Worm (Caenorhabditis elegans): Measurements from ENCODE around the gene cki-1.

cki-1 gene

ce11 chrII:7810869-7811543 is at the start of gene cki-1:
TSS of gene cki-1 (plus strand) at chrII:7811240.
- TF ChIP-seq nhr-76 (tag; optimal IDR thresholded peaks at IDR 0.05) (no peak), fkh-10 (GFP tag; optimal IDR thresholded peaks at IDR 0.05) (no peak), fkh-2 (tag; optimal IDR thresholded peaks at IDR 0.05) (no peak), elt-1 (tag; optimal IDR thresholded peaks at IDR 0.05) (no peak), ztf-11 (tag; optimal IDR thresholded peaks at IDR 0.05) (no peak), unc-39 (tag; optimal IDR thresholded peaks at IDR 0.05) (no peak), snpc-4 (tag; optimal IDR thresholded peaks at IDR 0.05) (no peak), pha-4 (tag; optimal IDR thresholded peaks at IDR 0.05) (no peak)

DNA sequence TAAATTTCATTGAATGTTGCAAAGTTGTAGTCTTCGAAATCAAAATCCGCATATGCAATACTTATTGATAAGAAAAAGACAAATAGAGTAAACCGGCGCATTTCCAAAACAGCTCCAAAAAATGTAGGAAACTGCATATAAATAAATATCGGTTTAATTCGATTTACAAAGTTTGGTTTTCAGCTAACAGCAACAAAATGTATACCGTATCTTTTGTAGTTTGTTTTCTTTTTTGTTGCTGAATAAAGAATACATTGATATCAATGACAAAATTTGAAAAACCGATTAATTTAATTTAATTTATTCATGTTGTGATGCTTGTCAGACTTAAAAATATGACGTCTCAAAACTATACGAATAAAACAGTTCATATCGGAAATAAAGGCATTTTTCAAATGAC is 49.6 kb upstream of the cki-1 start, which contains the start of gene B0228.8:
TSS of gene B0228.8 (minus strand) at position 101 of the 400 bp plus-strand sequence.
- TF ChIP-seq elt-3 (tag; optimal IDR thresholded peaks at IDR 0.05) (no peak), hmg-11 (tag; optimal IDR thresholded peaks at IDR 0.05) (no peak), nhr-43 (tag; optimal IDR thresholded peaks at IDR 0.05; ENCODE audit: poor library complexity, severe bottlenecking) (no peak), ceh-16 (tag; optimal IDR thresholded peaks at IDR 0.05) (no peak), nhr-76 (tag; optimal IDR thresholded peaks at IDR 0.05) (no peak), ZK546.5 (tag; optimal IDR thresholded peaks at IDR 0.05) (no peak), nhr-67 (tag; optimal IDR thresholded peaks at IDR 0.05) (no peak), ceh-82 (tag; optimal IDR thresholded peaks at IDR 0.05) (no peak), jun-1 (tag; optimal IDR thresholded peaks at IDR 0.05) (no peak), nfya-1 (tag; optimal IDR thresholded peaks at IDR 0.05; ENCODE audit: insufficient read depth) (no peak), zag-1 (tag; optimal IDR thresholded peaks at IDR 0.05) (no peak), ceh-9 (tag; optimal IDR thresholded peaks at IDR 0.05) (no peak), nhr-23 (tag; optimal IDR thresholded peaks at IDR 0.05) (no peak), skn-1 (tag; optimal IDR thresholded peaks at IDR 0.05) (no peak), mml-1 (tag; optimal IDR thresholded peaks at IDR 0.05) (no peak), unc-62 (GFP tag; optimal IDR thresholded peaks at IDR 0.05) (no peak), ceh-28 (tag; optimal IDR thresholded peaks at IDR 0.05) (no peak), egl-27 (tag; optimal IDR thresholded peaks at IDR 0.05) (no peak), ama-1 (optimal IDR thresholded peaks at IDR 0.05) (no peak)

DNA sequence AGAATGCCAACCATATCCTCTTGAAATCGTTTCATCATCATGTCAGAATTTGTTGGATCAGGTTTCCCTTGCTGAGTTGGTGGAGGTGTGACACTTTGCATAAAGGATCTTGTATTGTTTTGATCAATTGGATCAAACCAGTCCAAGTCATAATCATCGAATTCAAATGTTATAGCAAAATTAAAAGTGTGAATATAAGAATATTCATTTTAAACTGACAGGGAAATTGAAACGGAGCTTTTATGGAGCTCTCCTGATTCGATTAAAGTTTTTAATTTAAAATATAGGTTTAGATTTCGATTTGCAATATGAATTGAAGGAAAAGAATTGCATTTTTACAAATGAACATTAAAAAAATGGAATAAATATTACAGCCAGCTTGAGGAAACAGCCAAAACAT is 47.5 kb upstream of the cki-1 start, which contains the start of gene B0228.9:
TSS of gene B0228.9 (minus strand) at position 101 of the 400 bp plus-strand sequence.
- TF ChIP-seq mml-1 (tag; optimal IDR thresholded peaks at IDR 0.05) (no peak), ztf-4 (tag; optimal IDR thresholded peaks at IDR 0.05) (no peak), daf-12 (tag; optimal IDR thresholded peaks at IDR 0.05) (no peak), pqm-1 (tag; optimal IDR thresholded peaks at IDR 0.05) (no peak)

DNA sequence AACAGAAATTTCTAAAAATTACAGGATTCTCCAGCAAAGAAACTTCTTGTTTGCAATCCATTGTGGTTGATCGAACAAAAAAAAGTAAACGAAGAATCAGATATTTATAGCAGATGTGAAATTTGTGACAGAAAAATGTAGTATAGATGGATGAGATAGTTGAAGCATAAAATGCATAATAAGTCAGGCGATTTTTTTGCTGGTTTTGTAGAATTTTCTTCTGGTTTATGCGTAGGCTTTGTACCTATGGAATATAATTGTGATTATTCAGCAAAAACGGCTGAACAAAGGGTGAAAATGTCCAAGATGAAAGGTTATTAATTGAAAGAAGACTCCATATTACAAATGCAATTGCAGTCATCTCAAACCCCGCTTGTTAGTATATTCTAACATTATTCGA is 45.6 kb upstream of the cki-1 start, which contains the start of gene srh-39:
TSS of gene srh-39 (minus strand) at position 101 of the 400 bp plus-strand sequence.
- TF ChIP-seq ztf-4 (tag; optimal IDR thresholded peaks at IDR 0.05), result no peak
- TF ChIP-seq ztf-11 (tag; optimal IDR thresholded peaks at IDR 0.05), result no peak
- TF ChIP-seq nhr-43 (tag; optimal IDR thresholded peaks at IDR 0.05; ENCODE audit: poor library complexity, severe bottlenecking), result no peak
- no peak for TF ChIP-seq nhr-11 (tag; optimal IDR thresholded peaks at IDR 0.05)
- no peak for TF ChIP-seq elt-3 (tag; optimal IDR thresholded peaks at IDR 0.05)
- TF ChIP-seq hmg-11 (tag; optimal IDR thresholded peaks at IDR 0.05), result no peak
- no peak for TF ChIP-seq nfya-1 (tag; optimal IDR thresholded peaks at IDR 0.05; ENCODE audit: insufficient read depth)
- TF ChIP-seq jun-1 (tag; optimal IDR thresholded peaks at IDR 0.05), result no peak
- no peak for TF ChIP-seq lin-15B (tag; optimal IDR thresholded peaks at IDR 0.05)
- TF ChIP-seq sea-2 (GFP tag; optimal IDR thresholded peaks at IDR 0.05), result no peak

- no peak for TF ChIP-seq nhr-11 (tag; optimal IDR thresholded peaks at IDR 0.05)
- no peak for TF ChIP-seq ztf-4 (tag; optimal IDR thresholded peaks at IDR 0.05)
- no peak for TF ChIP-seq pqm-1 (tag; optimal IDR thresholded peaks at IDR 0.05)
- no peak for TF ChIP-seq fkh-2 (tag; optimal IDR thresholded peaks at IDR 0.05)
- no peak for TF ChIP-seq snpc-4 (tag; optimal IDR thresholded peaks at IDR 0.05)
- no peak for TF ChIP-seq unc-62 (GFP tag; optimal IDR thresholded peaks at IDR 0.05)
- TF ChIP-seq nhr-25 (tag; optimal IDR thresholded peaks at IDR 0.05), result no peak
- no peak for TF ChIP-seq ceh-9 (tag; optimal IDR thresholded peaks at IDR 0.05)
Measured at ce11 chrII:7769254-7769653, 41.8 kb upstream of the cki-1 start.

All from whole organism, L3 larva.